Fruit fly (Drosophila melanogaster) whole organism, embryonic: ENCODE measurements around the gene Hnf4.

Experiments used
- Ada2b ChIP-seq: fragments of 200-800 bp; sonication (Bioruptor generic); IDR thresholded peaks from 2 replicates; pipeline ENCODE4 v1.3.6; 2022; ENCODE audit warnings: missing biosample characterization, missing genetic modification characterization
- Atf6 ChIP-seq: fragments of 200-800 bp; sonication (Bioruptor generic); IDR thresholded peaks from 2 replicates; pipeline ENCODE4 v1.3.6; 2022; ENCODE audit warnings: missing biosample characterization, missing genetic modification characterization
- B-H1 ChIP-seq: fragments of 200-800 bp; sonication (Bioruptor generic); IDR thresholded peaks from 3 replicates; pipeline ENCODE4 v1.3.6; 2022; ENCODE audit warnings: missing biosample characterization, missing genetic modification characterization
- Bgb ChIP-seq: fragments of 200-800 bp; sonication (Bioruptor generic); IDR thresholded peaks from 2 replicates; pipeline ENCODE4 v1.3.6; 2022; ENCODE audit warnings: missing biosample characterization, missing genetic modification characterization; ENCODE audit not compliant: partially characterized antibody
- CG1024 ChIP-seq: fragments of 200-800 bp; sonication (Bioruptor generic); IDR thresholded peaks from 2 replicates; pipeline ENCODE4 v1.3.6; 2022; ENCODE audit warnings: missing biosample characterization, missing genetic modification characterization
- CG10267 ChIP-seq: fragments of 200-800 bp; sonication (Bioruptor generic); optimal IDR thresholded peaks from 2 replicates; lab custom pipeline; 2018; ENCODE audit warnings: missing biosample characterization, mild to moderate bottlenecking, missing genetic modification characterization, moderate library complexity
- CG10654 ChIP-seq: fragments of 200-800 bp; sonication (Bioruptor generic); optimal IDR thresholded peaks from 2 replicates; lab custom pipeline; 2016; ENCODE audit warnings: missing biosample characterization, missing genetic modification characterization
- CG11456 ChIP-seq: fragments of 200-800 bp; sonication (Bioruptor generic); IDR thresholded peaks from 3 replicates; pipeline ENCODE4 v1.3.6; 2022; ENCODE audit warnings: missing biosample characterization, missing genetic modification characterization
- CG12659 ChIP-seq: fragments of 200-800 bp; sonication (Bioruptor generic); optimal IDR thresholded peaks from 3 replicates; lab custom pipeline; 2017; ENCODE audit warnings: mild to moderate bottlenecking, missing biosample characterization, missing genetic modification reagents, missing genetic modification characterization
- CG12769 ChIP-seq: fragments of 200-800 bp; sonication (Bioruptor generic); optimal IDR thresholded peaks from 2 replicates; lab custom pipeline; 2019; ENCODE audit warnings: missing biosample characterization, mild to moderate bottlenecking, missing genetic modification characterization, moderate library complexity
- CG18619 ChIP-seq: fragments of 200-800 bp; sonication (Bioruptor generic); optimal IDR thresholded peaks from 3 replicates; lab custom pipeline; 2017; ENCODE audit warnings: missing biosample characterization, mild to moderate bottlenecking, missing genetic modification characterization
- CG2120 ChIP-seq: fragments of 200-800 bp; sonication (Bioruptor generic); optimal IDR thresholded peaks from 3 replicates; lab custom pipeline; 2016; ENCODE audit warnings: missing biosample characterization, missing genetic modification characterization
- CG2678 ChIP-seq: fragments of 200-800 bp; sonication (Bioruptor generic); optimal IDR thresholded peaks from 3 replicates; lab custom pipeline; 2019; ENCODE audit warnings: missing biosample characterization, mild to moderate bottlenecking, missing genetic modification characterization, moderate library complexity
- CG31441 ChIP-seq: fragments of 200-800 bp; sonication (Bioruptor generic); IDR thresholded peaks from 2 replicates; pipeline ENCODE4 v1.3.6; 2022; ENCODE audit warnings: missing biosample characterization, missing genetic modification characterization
- CG32767 ChIP-seq: fragments of 200-800 bp; sonication (Bioruptor generic); IDR thresholded peaks from 2 replicates; pipeline ENCODE4 v1.3.6; 2022; ENCODE audit warnings: missing biosample characterization, missing genetic modification characterization
- CG4730 ChIP-seq: fragments of 200-800 bp; sonication (Bioruptor generic); IDR thresholded peaks from 2 replicates; pipeline ENCODE4 v1.3.6; 2022; ENCODE audit warnings: missing biosample characterization, missing genetic modification characterization
- CG9437 ChIP-seq: fragments of 200-800 bp; sonication (Bioruptor generic); optimal IDR thresholded peaks from 2 replicates; lab custom pipeline; 2018; ENCODE audit warnings: missing biosample characterization, mild to moderate bottlenecking, missing genetic modification characterization
- CG9817 ChIP-seq: fragments of 200-800 bp; sonication (Bioruptor generic); optimal IDR thresholded peaks from 2 replicates; lab custom pipeline; 2018; ENCODE audit warnings: missing biosample characterization, mild to moderate bottlenecking, missing genetic modification characterization, moderate library complexity
- Camta ChIP-seq: fragments of 200-800 bp; sonication (Bioruptor generic); optimal IDR thresholded peaks from 2 replicates; lab custom pipeline; 2016; ENCODE audit warnings: missing biosample characterization, missing genetic modification characterization
- Chrac-16 ChIP-seq: fragments of 200-800 bp; sonication (Bioruptor generic); optimal IDR thresholded peaks from 3 replicates; lab custom pipeline; 2016; ENCODE audit warnings: missing biosample characterization, missing genetic modification characterization
- E2f1 ChIP-seq: fragments of 200-800 bp; sonication (Bioruptor generic); IDR thresholded peaks from 2 replicates; pipeline ENCODE4 v1.3.6; 2022; ENCODE audit warnings: missing biosample characterization, missing genetic modification characterization
- HLH3B ChIP-seq: fragments of 200-800 bp; sonication (Bioruptor generic); IDR thresholded peaks from 2 replicates; pipeline ENCODE4 v1.3.6; 2022; ENCODE audit warnings: missing biosample characterization, missing genetic modification characterization
- Hmr ChIP-seq: fragments of 200-800 bp; sonication (Bioruptor generic); optimal IDR thresholded peaks from 3 replicates; lab custom pipeline; 2017; ENCODE audit warnings: mild to moderate bottlenecking, missing biosample characterization, missing genetic modification reagents, missing genetic modification characterization
- Oli ChIP-seq: fragments of 200-800 bp; sonication (Bioruptor generic); optimal IDR thresholded peaks from 2 replicates; lab custom pipeline; 2018; ENCODE audit warnings: missing biosample characterization, mild to moderate bottlenecking, missing genetic modification characterization, moderate library complexity
- Ptx1 ChIP-seq: fragments of 200-800 bp; sonication (Bioruptor generic); IDR thresholded peaks from 2 replicates; pipeline ENCODE4 v1.3.6; 2022; ENCODE audit warnings: missing biosample characterization, missing genetic modification characterization
- Sox102F ChIP-seq: fragments of 200-800 bp; sonication (Bioruptor generic); optimal IDR thresholded peaks from 2 replicates; lab custom pipeline; 2018; ENCODE audit warnings: missing biosample characterization, mild to moderate bottlenecking, missing genetic modification characterization, moderate library complexity
- Vsx1 ChIP-seq: fragments of 200-800 bp; sonication (Bioruptor generic); optimal IDR thresholded peaks from 2 replicates; lab custom pipeline; 2017; ENCODE audit warnings: missing biosample characterization, mild to moderate bottlenecking, missing genetic modification characterization, missing genetic modification reagents
- ara ChIP-seq: fragments of 200-800 bp; sonication (Bioruptor generic); IDR thresholded peaks from 2 replicates; pipeline ENCODE4 v1.3.6; 2022; ENCODE audit warnings: missing biosample characterization, missing genetic modification characterization
- bab2 ChIP-seq: fragments of 200-800 bp; sonication (Bioruptor generic); optimal IDR thresholded peaks from 2 replicates; lab custom pipeline; 2016; ENCODE audit warnings: missing biosample characterization, missing genetic modification characterization
- bcd ChIP-seq: fragments of 200-800 bp; sonication (Bioruptor generic); optimal IDR thresholded peaks from 2 replicates; lab custom pipeline; 2017; ENCODE audit warnings: missing biosample characterization, mild to moderate bottlenecking, missing genetic modification characterization
- br ChIP-seq: fragments of >200 bp; optimal IDR thresholded peaks from 2 replicates; lab custom pipeline; 2017
- dysf ChIP-seq: fragments of 200-800 bp; sonication (Bioruptor generic); IDR thresholded peaks from 3 replicates; pipeline ENCODE4 v1.3.6; 2022; ENCODE audit warnings: missing biosample characterization, missing genetic modification characterization
- esg ChIP-seq: fragments of 200-800 bp; sonication (Bioruptor generic); conservative IDR thresholded peaks from 2 replicates; pipeline ENCODE4 v1.3.6; 2022; ENCODE audit warnings: missing biosample characterization, missing genetic modification characterization
- grn ChIP-seq: fragments of 200-800 bp; sonication (Bioruptor generic); optimal IDR thresholded peaks from 3 replicates; lab custom pipeline; 2017; ENCODE audit warnings: missing biosample characterization, missing genetic modification characterization
- gro ChIP-seq: fragments of 200-800 bp; sonication (Bioruptor generic); optimal IDR thresholded peaks from 2 replicates; lab custom pipeline; 2016; ENCODE audit warnings: missing biosample characterization, missing genetic modification characterization
- ham ChIP-seq: fragments of 200-800 bp; sonication (Bioruptor generic); IDR thresholded peaks from 2 replicates; pipeline ENCODE4 v1.3.6; 2022; ENCODE audit warnings: missing biosample characterization, missing genetic modification characterization
- hkb ChIP-seq, 2 experiments: fragments of 200-800 bp in 1 of 2; fragments of >200 bp in 1 of 2; sonication (Bioruptor generic) in 1 of 2; IDR thresholded peaks in 1 of 2; optimal IDR thresholded peaks in 1 of 2; 2 replicates each; pipeline versions ENCODE4 v1.3.6 to Lab custom; 2017 to 2022; ENCODE audit warnings: missing biosample characterization in 1 of 2, missing genetic modification characterization in 1 of 2
- lmd ChIP-seq: fragments of 200-800 bp; sonication (Bioruptor generic); IDR thresholded peaks from 2 replicates; pipeline ENCODE4 v1.3.6; 2022; ENCODE audit warnings: missing biosample characterization, missing genetic modification characterization
- maf-S ChIP-seq: fragments of 200-800 bp; sonication (Bioruptor generic); optimal IDR thresholded peaks from 2 replicates; lab custom pipeline; 2016; ENCODE audit warnings: missing biosample characterization, missing genetic modification characterization
- otp ChIP-seq: fragments of 200-800 bp; sonication (Bioruptor generic); IDR thresholded peaks from 3 replicates; pipeline ENCODE4, ENCODE4 v1.3.6; 2022; ENCODE audit warnings: missing biosample characterization, missing genetic modification characterization
- pan ChIP-seq, 4 experiments: fragments of >200 bp in 3 of 4; fragments of 200-800 bp in 1 of 4; sonication (Bioruptor generic) in 1 of 4; optimal IDR thresholded peaks in 3 of 4; IDR thresholded peaks in 1 of 4; 2 replicates each; pipeline versions ENCODE4 v1.3.6 to Lab custom; 2017 to 2022; ENCODE audit warnings: missing biosample characterization in 2 of 4, missing genetic modification characterization in 2 of 4, mixed read lengths in 1 of 4
- phol ChIP-seq: fragments of 200-800 bp; sonication (Bioruptor generic); optimal IDR thresholded peaks from 3 replicates; lab custom pipeline; 2018; ENCODE audit warnings: missing biosample characterization, mild to moderate bottlenecking, missing genetic modification characterization, moderate library complexity
- pnt ChIP-seq: fragments of 200-800 bp; sonication (Bioruptor generic); optimal IDR thresholded peaks from 3 replicates; lab custom pipeline; 2016; ENCODE audit warnings: missing biosample characterization, missing genetic modification characterization
- sens ChIP-seq: fragments of 200-800 bp; sonication (Bioruptor generic); peaks from one replicate; lab custom pipeline; 2016; ENCODE audit warnings: missing biosample characterization, missing genetic modification characterization
- sisA ChIP-seq: fragments of 200-800 bp; sonication (Bioruptor generic); IDR thresholded peaks from 2 replicates; pipeline ENCODE4 v1.3.6; 2022; ENCODE audit warnings: missing biosample characterization, missing genetic modification characterization
- slbo ChIP-seq: fragments of 200-800 bp; sonication (Bioruptor generic); IDR thresholded peaks from 2 replicates; pipeline ENCODE4 v1.3.6; 2022; ENCODE audit warnings: missing biosample characterization, missing genetic modification characterization
- so ChIP-seq: fragments of 200-800 bp; sonication (Bioruptor generic); IDR thresholded peaks from 3 replicates; pipeline ENCODE4 v1.3.6; 2022; ENCODE audit warnings: missing biosample characterization, missing genetic modification characterization
- sr ChIP-seq: fragments of 200-800 bp; sonication (Bioruptor generic); IDR thresholded peaks from 3 replicates; pipeline ENCODE4 v1.3.6; 2022; ENCODE audit warnings: missing biosample characterization, missing genetic modification characterization
- vvl ChIP-seq: fragments of 200-800 bp; sonication (Bioruptor generic); IDR thresholded peaks from 2 replicates; pipeline ENCODE4 v1.3.6; 2022; ENCODE audit warnings: missing biosample characterization, missing genetic modification characterization
- wor ChIP-seq: fragments of 200-800 bp; sonication (Bioruptor generic); IDR thresholded peaks from 2 replicates; pipeline ENCODE4 v1.3.6; 2022; ENCODE audit warnings: missing biosample characterization, missing genetic modification characterization

Hnf4 gene

DNA sequence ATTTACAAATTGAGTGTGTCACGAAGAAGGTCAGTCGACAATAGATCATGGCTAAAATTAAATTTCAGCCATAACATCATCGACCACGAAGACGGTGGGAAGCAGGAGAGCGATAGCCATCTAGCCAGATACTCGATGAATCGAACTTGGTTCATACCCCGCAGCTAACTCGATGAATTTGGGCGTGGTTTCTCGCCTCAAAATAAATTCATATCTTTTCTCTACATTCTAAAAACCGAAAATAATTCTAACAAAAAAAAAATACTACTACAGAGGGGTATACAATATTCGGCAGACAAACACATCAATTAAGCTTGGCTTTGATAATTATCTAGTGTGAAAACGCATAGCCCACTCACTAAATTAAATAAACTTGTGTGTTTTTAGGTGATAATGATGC is 23.3 kb upstream of the Hnf4 start (continued):
- TF ChIP-seq HLH3B (peak; percentile 61; the same call in 1 of the 2 replicates), CG12769 (tag; lab: Kevin White, UChicago) (peak; percentile 69), Ada2b (peak; percentile 48; the same call in 1 of the 2 replicates), Hmr (GFP tag; lab: Kevin White, UChicago) (peak; percentile 27), lmd (GFP tag; lab: Robert Waterston, UW) (peak; percentile 37), esg (GFP tag; lab: Robert Waterston, UW) (peak; percentile 25; the same call in 1 of the 2 replicates), wor (GFP tag; lab: Robert Waterston, UW) (0 out of 2 replicates have a peak, but pooled peaks have one; percentile 12), maf-S (GFP tag; lab: Kevin White, UChicago) (no peak), CG10654 (GFP tag; lab: Kevin White, UChicago) (no peak), sens (GFP tag; lab: Kevin White, UChicago) (peak; percentile 78), B-H1 (GFP tag; lab: Robert Waterston, UW) (0 out of 3 replicates have a peak, but pooled peaks have one; percentile 19), CG4730 (GFP tag; lab: Robert Waterston, UW) (0 out of 2 replicates have a peak, but pooled peaks have one; percentile 11), Chrac-16 (GFP tag; lab: Kevin White, UChicago) (peak; percentile 23), hkb (optimal IDR thresholded peaks at IDR 0.05; lab: Kevin White, UChicago) (no peak), hkb (GFP tag; IDR thresholded peaks at IDR 0.05; lab: Robert Waterston, UW) (peak; percentile 63), pnt (GFP tag; lab: Kevin White, UChicago) (peak; percentile 18), gro (GFP tag; lab: Kevin White, UChicago) (no peak), sisA (GFP tag; lab: Robert Waterston, UW) (peak; percentile 53), Bgb (GFP tag; lab: Robert Waterston, UW) (no peak), CG1024 (0 out of 2 replicates have a peak, but pooled peaks have one; percentile 21), vvl (GFP tag; lab: Robert Waterston, UW) (peak; percentile 77), Oli (tag; lab: Kevin White, UChicago) (peak; percentile 52), bcd (GFP tag; lab: Kevin White, UChicago) (peak; percentile 7), CG11456 (no peak), CG32767 (GFP tag; lab: Robert Waterston, UW) (0 out of 2 replicates have a peak, but pooled peaks have one; percentile 23), CG9437 (GFP tag; lab: Kevin White, UChicago) (peak; percentile 2), dysf (peak; percentile 64; the same call in 1 of the 3 replicates), br (no peak), so (GFP tag; lab: Robert Waterston, UW) (peak; percentile 53; the same call in 2 of the 3 replicates), Atf6 (GFP tag; lab: Robert Waterston, UW) (peak; percentile 25; the same call in 1 of the 2 replicates), phol (peak; percentile 23), CG12659 (peak; percentile 9), sr (peak; percentile 30; the same call in 1 of the 3 replicates), Vsx1 (GFP tag; lab: Kevin White, UChicago) (no peak), grn (GFP tag; lab: Kevin White, UChicago) (peak; percentile 36), CG18619 (no peak), CG9817 (tag; lab: Kevin White, UChicago) (no peak), ara (GFP tag; lab: Robert Waterston, UW) (0 out of 2 replicates have a peak, but pooled peaks have one; percentile 28), E2f1 (GFP tag; lab: Robert Waterston, UW) (0 out of 2 replicates have a peak, but pooled peaks have one; percentile 22), Camta (peak; percentile 24), CG2120 (peak; percentile 3), Ptx1 (peak; percentile 68; the same call in 1 of the 2 replicates), ham (GFP tag; lab: Robert Waterston, UW) (no peak), Sox102F (GFP tag; lab: Kevin White, UChicago) (peak; percentile 62), CG2678 (peak; percentile 46), otp (0 out of 3 replicates have a peak, but pooled peaks have one; percentile 52), CG10267 (peak; percentile 0), pan (optimal IDR thresholded peaks at IDR 0.05; lab: Kevin White, UChicago) (no peak), pan (GFP tag; optimal IDR thresholded peaks at IDR 0.05 in 1 of 2, IDR thresholded peaks at IDR 0.05 in 1 of 2) (peak in 1 of 2 experiments; percentile 66), slbo (GFP tag; lab: Robert Waterston, UW) (0 out of 2 replicates have a peak, but pooled peaks have one; percentile 35), bab2 (GFP tag; lab: Kevin White, UChicago) (peak; percentile 24), CG31441 (no peak)
